Fruit fly (Drosophila melanogaster) whole organism, embryonic: ENCODE results near the gene Lipt2.

ENCODE experiments used
- C15 ChIP-seq: fragments of 200-800 bp; sonication (Bioruptor generic); IDR thresholded peaks from 3 replicates; pipeline ENCODE4 v1.3.6; 2022; ENCODE audit warnings: missing biosample characterization, missing genetic modification characterization
- CG10209 ChIP-seq: fragments of 200-800 bp; sonication (Bioruptor generic); optimal IDR thresholded peaks from 3 replicates; lab custom pipeline; 2017; ENCODE audit warnings: missing biosample characterization, mild to moderate bottlenecking, missing genetic modification characterization, missing genetic modification reagents
- CG10565 ChIP-seq: fragments of 200-800 bp; sonication (Bioruptor generic); optimal IDR thresholded peaks from 3 replicates; lab custom pipeline; 2016; ENCODE audit warnings: missing biosample characterization, mild to moderate bottlenecking, missing genetic modification characterization
- CG10959 ChIP-seq: fragments of 200-800 bp; sonication (Bioruptor generic); IDR thresholded peaks from 2 replicates; pipeline ENCODE4 v1.3.6; 2022; ENCODE audit warnings: missing biosample characterization, missing genetic modification characterization
- CG11723 ChIP-seq: fragments of 200-800 bp; sonication (Bioruptor generic); optimal IDR thresholded peaks from 2 replicates; lab custom pipeline; 2017; ENCODE audit warnings: missing biosample characterization, mild to moderate bottlenecking, missing genetic modification characterization
- CG12942 ChIP-seq: fragments of 200-800 bp; sonication (Bioruptor generic); optimal IDR thresholded peaks from 3 replicates; lab custom pipeline; 2016; ENCODE audit warnings: missing biosample characterization, missing genetic modification characterization
- CG13287 ChIP-seq: fragments of 200-800 bp; sonication (Bioruptor generic); IDR thresholded peaks from 2 replicates; pipeline ENCODE4 v1.3.6; 2022; ENCODE audit warnings: missing biosample characterization, missing genetic modification characterization; ENCODE audit not compliant: partially characterized antibody
- CG14441 ChIP-seq: fragments of 200-800 bp; sonication (Bioruptor generic); IDR thresholded peaks from 2 replicates; pipeline ENCODE4 v1.3.6; 2022; ENCODE audit warnings: missing biosample characterization, missing genetic modification characterization
- CG15514 ChIP-seq: fragments of 200-800 bp; sonication (Bioruptor generic); optimal IDR thresholded peaks from 3 replicates; lab custom pipeline; 2017; ENCODE audit warnings: missing biosample characterization, missing genetic modification characterization, mild to moderate bottlenecking, moderate library complexity, missing genetic modification reagents
- CG16779 ChIP-seq: fragments of 200-800 bp; sonication (Bioruptor generic); IDR thresholded peaks from 2 replicates; pipeline ENCODE4 v1.3.6; 2022; ENCODE audit warnings: missing biosample characterization, missing genetic modification characterization
- CG16813 ChIP-seq: fragments of 200-800 bp; sonication (Bioruptor generic); IDR thresholded peaks from 3 replicates; pipeline ENCODE4 v1.3.6; 2022; ENCODE audit warnings: missing biosample characterization, missing genetic modification characterization; ENCODE audit not compliant: partially characterized antibody
- CG16863 ChIP-seq: fragments of 200-800 bp; sonication (Bioruptor generic); optimal IDR thresholded peaks from 3 replicates; lab custom pipeline; 2016; ENCODE audit warnings: missing biosample characterization, missing genetic modification characterization
- CG2116 ChIP-seq: fragments of 200-800 bp; sonication (Bioruptor generic); optimal IDR thresholded peaks from 3 replicates; lab custom pipeline; 2018; ENCODE audit warnings: missing biosample characterization, mild to moderate bottlenecking, missing genetic modification characterization
- CG2129 ChIP-seq: fragments of 200-800 bp; sonication (Bioruptor generic); IDR thresholded peaks from 2 replicates; pipeline ENCODE4 v1.3.6; 2022; ENCODE audit warnings: missing biosample characterization, missing genetic modification characterization; ENCODE audit not compliant: partially characterized antibody
- CG2202 ChIP-seq: fragments of 200-800 bp; sonication (Bioruptor generic); optimal IDR thresholded peaks from 2 replicates; lab custom pipeline; 2018; ENCODE audit warnings: missing biosample characterization, mild to moderate bottlenecking, missing genetic modification characterization
- CG30403 ChIP-seq: fragments of 200-800 bp; sonication (Bioruptor generic); optimal IDR thresholded peaks from 3 replicates; lab custom pipeline; 2016; ENCODE audit warnings: missing biosample characterization, missing genetic modification characterization
- CG33213 ChIP-seq: fragments of 200-800 bp; sonication (Bioruptor generic); optimal IDR thresholded peaks from 3 replicates; lab custom pipeline; 2016; ENCODE audit warnings: missing biosample characterization, missing genetic modification characterization
- CG6683 ChIP-seq: fragments of 200-800 bp; sonication (Bioruptor generic); optimal IDR thresholded peaks from 2 replicates; lab custom pipeline; 2017; ENCODE audit warnings: missing biosample characterization, mild to moderate bottlenecking, missing genetic modification characterization, missing genetic modification reagents
- CG7963 ChIP-seq: fragments of 200-800 bp; sonication (Bioruptor generic); IDR thresholded peaks from 3 replicates; pipeline ENCODE4 v1.3.6; 2022; ENCODE audit warnings: missing biosample characterization, missing genetic modification characterization; ENCODE audit not compliant: partially characterized antibody
- D ChIP-seq, 2 experiments: fragments of 200-800 bp in 1 of 2; fragments of >200 bp in 1 of 2; sonication (Bioruptor generic) in 1 of 2; optimal IDR thresholded peaks; 2 replicates in 1 of 2; 3 replicates in 1 of 2; lab custom pipeline; 2017; ENCODE audit warnings: mild to moderate bottlenecking in 1 of 2, missing biosample characterization in 1 of 2, missing genetic modification characterization in 1 of 2, missing genetic modification reagents in 1 of 2
- Dbx ChIP-seq: fragments of 200-800 bp; sonication (Bioruptor generic); IDR thresholded peaks from 3 replicates; pipeline ENCODE4 v1.3.6; 2022; ENCODE audit warnings: missing biosample characterization, missing genetic modification characterization
- Dip2 ChIP-seq: fragments of 200-800 bp; sonication (Bioruptor generic); IDR thresholded peaks from 2 replicates; pipeline ENCODE4 v1.3.6; 2022; ENCODE audit warnings: missing biosample characterization, missing genetic modification characterization
- Dll ChIP-seq: fragments of 200-800 bp; sonication (Bioruptor generic); IDR thresholded peaks from 4 replicates; pipeline ENCODE4 v1.3.6; 2022; ENCODE audit warnings: missing biosample characterization, missing genetic modification characterization; ENCODE audit not compliant: partially characterized antibody
- Dp ChIP-seq: fragments of 200-800 bp; sonication (Bioruptor generic); optimal IDR thresholded peaks from 2 replicates; lab custom pipeline; 2018; ENCODE audit warnings: missing biosample characterization, mild to moderate bottlenecking, missing genetic modification characterization, moderate library complexity
- Fer1 ChIP-seq: fragments of 200-800 bp; sonication (Bioruptor generic); optimal IDR thresholded peaks from 2 replicates; lab custom pipeline; 2017; ENCODE audit warnings: missing biosample characterization, mild to moderate bottlenecking, missing genetic modification characterization
- HHEX ChIP-seq: fragments of 200-800 bp; sonication (Bioruptor generic); optimal IDR thresholded peaks from 3 replicates; lab custom pipeline; 2017; ENCODE audit warnings: missing biosample characterization, mild to moderate bottlenecking, missing genetic modification characterization, missing genetic modification reagents
- Hmx ChIP-seq: fragments of 200-800 bp; sonication (Bioruptor generic); optimal IDR thresholded peaks from 2 replicates; lab custom pipeline; 2016; ENCODE audit warnings: missing biosample characterization, missing genetic modification characterization
- Hr39 ChIP-seq: fragments of >200 bp; optimal IDR thresholded peaks from 2 replicates; lab custom pipeline; 2017
- MBD-R2 ChIP-seq: fragments of 200-800 bp; sonication (Bioruptor generic); IDR thresholded peaks from 2 replicates; pipeline ENCODE4 v1.3.6; 2022; ENCODE audit warnings: missing biosample characterization, missing genetic modification characterization
- Med ChIP-seq: fragments of 200-800 bp; sonication (Bioruptor generic); peaks from one replicate; lab custom pipeline; 2016; ENCODE audit warnings: missing biosample characterization, missing genetic modification characterization, mild to moderate bottlenecking, inconsistent platforms, moderate library complexity
- Meics ChIP-seq: fragments of 200-800 bp; sonication (Bioruptor generic); optimal IDR thresholded peaks from 2 replicates; lab custom pipeline; 2017; ENCODE audit warnings: missing biosample characterization, mild to moderate bottlenecking, missing genetic modification characterization
- Ptx1 ChIP-seq: fragments of 200-800 bp; sonication (Bioruptor generic); IDR thresholded peaks from 2 replicates; pipeline ENCODE4 v1.3.6; 2022; ENCODE audit warnings: missing biosample characterization, missing genetic modification characterization
- Sry-δ ChIP-seq: fragments of 200-800 bp; sonication (Bioruptor generic); optimal IDR thresholded peaks from 2 replicates; lab custom pipeline; 2016; ENCODE audit warnings: missing biosample characterization, missing genetic modification characterization
- ato ChIP-seq: fragments of 200-800 bp; sonication (Bioruptor generic); IDR thresholded peaks from 2 replicates; pipeline ENCODE4 v1.3.6; 2022; ENCODE audit warnings: missing biosample characterization, missing genetic modification characterization; ENCODE audit not compliant: partially characterized antibody
- bbx ChIP-seq: fragments of 200-800 bp; sonication (Bioruptor generic); IDR thresholded peaks from 2 replicates; pipeline ENCODE4 v1.3.6; 2022; ENCODE audit warnings: missing biosample characterization, missing genetic modification characterization; ENCODE audit not compliant: partially characterized antibody
- bigmax ChIP-seq: fragments of 200-800 bp; sonication (Bioruptor generic); optimal IDR thresholded peaks from 2 replicates; lab custom pipeline; 2018; ENCODE audit warnings: missing biosample characterization, mild to moderate bottlenecking, missing genetic modification characterization
- cg ChIP-seq: fragments of 200-800 bp; sonication (Bioruptor generic); optimal IDR thresholded peaks from 3 replicates; lab custom pipeline; 2019; ENCODE audit warnings: missing biosample characterization, mild to moderate bottlenecking, missing genetic modification characterization, moderate library complexity
- chinmo ChIP-seq: fragments of 200-800 bp; sonication (Bioruptor generic); IDR thresholded peaks from 4 replicates; pipeline ENCODE4 v1.3.6; 2022; ENCODE audit warnings: missing biosample characterization, missing genetic modification characterization; ENCODE audit not compliant: partially characterized antibody
- chn ChIP-seq: fragments of 200-800 bp; sonication (Bioruptor generic); optimal IDR thresholded peaks from 2 replicates; lab custom pipeline; 2016; ENCODE audit warnings: missing biosample characterization, missing genetic modification characterization
- ci ChIP-seq: fragments of 200-800 bp; sonication (Bioruptor generic); IDR thresholded peaks from 3 replicates; pipeline ENCODE4 v1.3.6; 2022; ENCODE audit warnings: missing biosample characterization, missing genetic modification characterization
- corto ChIP-seq: fragments of 200-800 bp; sonication (Bioruptor generic); optimal IDR thresholded peaks from 2 replicates; lab custom pipeline; 2016; ENCODE audit warnings: missing biosample characterization, mild to moderate bottlenecking, missing genetic modification characterization, moderate library complexity
- disco-r ChIP-seq: fragments of 200-800 bp; sonication (Bioruptor generic); optimal IDR thresholded peaks from 2 replicates; lab custom pipeline; 2016; ENCODE audit warnings: missing biosample characterization, missing genetic modification characterization
- fd3F ChIP-seq: fragments of 200-800 bp; sonication (Bioruptor generic); optimal IDR thresholded peaks from 2 replicates; lab custom pipeline; 2018; ENCODE audit warnings: missing biosample characterization, mild to moderate bottlenecking, missing genetic modification characterization, moderate library complexity
- kay ChIP-seq: fragments of 200-800 bp; sonication (Bioruptor generic); optimal IDR thresholded peaks from 2 replicates; lab custom pipeline; 2016; ENCODE audit warnings: missing biosample characterization, missing genetic modification characterization
- lab ChIP-seq: fragments of 200-800 bp; sonication (Bioruptor generic); optimal IDR thresholded peaks from 3 replicates; lab custom pipeline; 2017; ENCODE audit warnings: missing biosample characterization, missing genetic modification characterization, mild to moderate bottlenecking, moderate library complexity, missing genetic modification reagents
- lilli ChIP-seq: fragments of 200-800 bp; sonication (Bioruptor generic); optimal IDR thresholded peaks from 3 replicates; lab custom pipeline; 2016; ENCODE audit warnings: missing biosample characterization, missing genetic modification characterization
- lola ChIP-seq, 3 experiments: fragments of >200 bp in 2 of 3; fragments of 200-800 bp in 1 of 3; sonication (Bioruptor generic) in 1 of 3; optimal IDR thresholded peaks; 2 replicates each; lab custom pipeline; 2017 to 2019; ENCODE audit warnings: missing biosample characterization in 3 of 3, missing genetic modification characterization in 3 of 3, mild to moderate bottlenecking in 1 of 3, moderate library complexity in 1 of 3
- sens ChIP-seq: fragments of 200-800 bp; sonication (Bioruptor generic); peaks from one replicate; lab custom pipeline; 2016; ENCODE audit warnings: missing biosample characterization, missing genetic modification characterization
- twi ChIP-seq: fragments of 200-800 bp; optimal IDR thresholded peaks from 2 replicates; lab custom pipeline; 2019; ENCODE audit warnings: missing biosample characterization, mild to moderate bottlenecking, missing genetic modification characterization, moderate library complexity
- vnd ChIP-seq: fragments of 200-800 bp; sonication (Bioruptor generic); IDR thresholded peaks from 3 replicates; pipeline ENCODE4 v1.3.6; 2022; ENCODE audit warnings: missing biosample characterization, missing genetic modification characterization; ENCODE audit not compliant: partially characterized antibody

The Lipt2 gene

dm6 chr3R:4390133-4390532 is 47.0 kb downstream of the Lipt2 start, which contains the start of gene CG14646 (continued):
- TF ChIP-seq ato (GFP tag; lab: Robert Waterston, UW) (peak; percentile 83), chinmo (GFP tag; lab: Robert Waterston, UW) (0 out of 4 replicates have a peak, but pooled peaks have one; percentile 65), CG11723 (GFP tag; lab: Kevin White, UChicago) (no peak), Dip2 (GFP tag; lab: Robert Waterston, UW) (no peak), Fer1 (GFP tag; lab: Kevin White, UChicago) (peak; percentile 3), Sry-δ (peak; percentile 86), CG2129 (GFP tag; lab: Robert Waterston, UW) (peak; percentile 72), disco-r (GFP tag; lab: Kevin White, UChicago) (no peak), CG16779 (no peak), fd3F (GFP tag; lab: Kevin White, UChicago) (no peak), bbx (peak; percentile 92), CG7963 (peak; percentile 66), Med (GFP tag; lab: Kevin White, UChicago) (peak; percentile 80), MBD-R2 (GFP tag; lab: Robert Waterston, UW) (peak; percentile 64; the same call in 1 of the 2 replicates), CG30403 (GFP tag; lab: Kevin White, UChicago) (no peak), CG6683 (GFP tag; lab: Kevin White, UChicago) (no peak), Hmx (GFP tag; lab: Kevin White, UChicago) (no peak), vnd (GFP tag; lab: Robert Waterston, UW) (peak; percentile 81), CG15514 (peak; percentile 30), CG2202 (no peak), twi (no peak), CG13287 (peak; percentile 95), cg (GFP tag; lab: Kevin White, UChicago) (no peak), CG2116 (GFP tag; lab: Kevin White, UChicago) (peak; percentile 61), CG16863 (GFP tag; lab: Kevin White, UChicago) (no peak), chn (GFP tag; lab: Kevin White, UChicago) (no peak), CG16813 (peak; percentile 86), Dp (GFP tag; lab: Kevin White, UChicago) (peak; percentile 93)

- TF ChIP-seq corto, result no peak
- TF ChIP-seq CG14441 (GFP tag; lab: Robert Waterston, UW), result peak; percentile 31; the same call in 1 of the 2 replicates
- TF ChIP-seq lilli (GFP tag; lab: Kevin White, UChicago), result peak; percentile 69
- 0 out of 4 replicates have a peak, but pooled peaks have one; percentile 19 for TF ChIP-seq Dll
- peak; percentile 29 for TF ChIP-seq Meics (GFP tag; lab: Kevin White, UChicago)
- no peak for TF ChIP-seq HHEX (GFP tag; lab: Kevin White, UChicago)
- TF ChIP-seq CG10209, result peak; percentile 11
- peak; percentile 91 for TF ChIP-seq sens (GFP tag; lab: Kevin White, UChicago)
- TF ChIP-seq ci (GFP tag; lab: Robert Waterston, UW), result no peak
- TF ChIP-seq CG7963, result no peak
- no peak for TF ChIP-seq CG10565 (GFP tag; lab: Kevin White, UChicago)
- peak; percentile 37; the same call in 1 of the 3 replicates for TF ChIP-seq Dbx (GFP tag; lab: Robert Waterston, UW)
- no peak for TF ChIP-seq Hr39 (lab: Kevin White, UChicago)
- no peak for TF ChIP-seq CG10959 (GFP tag; lab: Robert Waterston, UW)
- TF ChIP-seq D (optimal IDR thresholded peaks at IDR 0.05; lab: Kevin White, UChicago), result no peak
- TF ChIP-seq D (GFP tag; optimal IDR thresholded peaks at IDR 0.05; lab: Kevin White, UChicago), result no peak
- TF ChIP-seq Ptx1 (GFP tag; lab: Robert Waterston, UW), result no peak
- TF ChIP-seq CG33213 (GFP tag; lab: Kevin White, UChicago), result peak; percentile 14
- TF ChIP-seq CG12942 (GFP tag; lab: Kevin White, UChicago), result no peak
- TF ChIP-seq kay (GFP tag; lab: Kevin White, UChicago), result peak; percentile 36
- no peak for TF ChIP-seq C15
- TF ChIP-seq bigmax (GFP tag; lab: Kevin White, UChicago), result no peak
- TF ChIP-seq lab (GFP tag; lab: Kevin White, UChicago), result no peak
- TF ChIP-seq lola (GFP tag; optimal IDR thresholded peaks at IDR 0.05; lab: Kevin White, UChicago), result no peak
Measured at dm6 chr3R:4387490-4387889, 49.6 kb downstream of the Lipt2 start, which contains the start of gene tub. Gene tub (plus strand): TSS chr3R:4387742.
